Fruit fly (Drosophila melanogaster): ENCODE measurements around the gene nerfin-2.

- TF ChIP-seq toe (GFP tag; optimal IDR thresholded peaks at IDR 0.05) (no peak), pad (GFP tag; optimal IDR thresholded peaks at IDR 0.05) (no peak), CG7101 (tag; optimal IDR thresholded peaks at IDR 0.05) (no peak), ovo (GFP tag; optimal IDR thresholded peaks at IDR 0.05) (no peak)
Observed at dm6 chr3R:10055951-10056350, 15.0 kb upstream of the nerfin-2 start, which contains the start of gene Npc2d.

Data from whole organism, adult.